Fruit fly (Drosophila melanogaster): ENCODE data around the gene mAcon1.

DNA sequence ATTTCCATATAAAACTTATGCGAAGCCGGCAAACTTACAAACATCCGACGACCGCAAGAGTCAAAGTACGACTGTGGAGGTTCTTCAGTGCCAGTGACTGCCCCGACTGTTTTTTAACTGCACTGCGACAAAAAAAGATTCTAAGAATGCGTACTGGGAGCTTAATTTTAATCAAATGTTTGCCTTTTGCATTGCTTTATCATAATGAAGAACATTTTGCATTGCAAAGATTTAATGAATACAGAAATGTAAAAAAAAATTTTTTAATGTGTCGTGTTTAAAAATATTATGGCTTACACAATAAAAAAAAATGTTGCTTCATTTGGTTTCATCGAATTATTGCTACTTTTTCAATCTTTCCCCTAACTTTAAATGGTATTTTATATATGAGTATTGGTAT is 28.8 kb downstream of the mAcon1 start:
- TF ChIP-seq h (optimal IDR thresholded peaks at IDR 0.05) (no peak), psq (optimal IDR thresholded peaks at IDR 0.05) (no peak)
